Worm (Caenorhabditis elegans): ENCODE data around the gene srw-142.

The srw-142 gene

ce11 chrV:2927553-2927952 is 30.5 kb downstream of the srw-142 start, which contains the start of gene C31B8.12:
C31B8.12 (minus strand) TSS chrV:2927653.
- no peak for TF ChIP-seq elt-3 (tag; optimal IDR thresholded peaks at IDR 0.05)
- no peak for TF ChIP-seq crh-2 (tag; optimal IDR thresholded peaks at IDR 0.05)
- no peak for TF ChIP-seq dmd-4 (tag; optimal IDR thresholded peaks at IDR 0.05)
- TF ChIP-seq ama-1 (optimal IDR thresholded peaks at IDR 0.05) = no peak

- TF ChIP-seq nhr-21 (tag; optimal IDR thresholded peaks at IDR 0.05) (no peak), gmeb-1 (tag; optimal IDR thresholded peaks at IDR 0.05) (no peak), lsy-2 (tag; optimal IDR thresholded peaks at IDR 0.05) (no peak), ceh-82 (tag; optimal IDR thresholded peaks at IDR 0.05) (no peak), unc-55 (GFP tag; optimal IDR thresholded peaks at IDR 0.05) (no peak), lin-11 (tag; optimal IDR thresholded peaks at IDR 0.05) (no peak), nhr-129 (tag; optimal IDR thresholded peaks at IDR 0.05) (no peak), ztf-1 (GFP tag; conservative IDR thresholded peaks at IDR 0.05) (no peak), nhr-10 (tag; optimal IDR thresholded peaks at IDR 0.05) (no peak), sma-3 (GFP tag; optimal IDR thresholded peaks at IDR 0.05) (no peak), egl-27 (tag; optimal IDR thresholded peaks at IDR 0.05) (no peak), Y55F3AM.14 (GFP tag; optimal IDR thresholded peaks at IDR 0.05) (no peak), C34F6.9 (tag; optimal IDR thresholded peaks at IDR 0.05) (no peak), ZK546.5 (tag; optimal IDR thresholded peaks at IDR 0.05) (no peak), nhr-11 (tag; optimal IDR thresholded peaks at IDR 0.05) (no peak), ceh-16 (tag; optimal IDR thresholded peaks at IDR 0.05) (no peak), nhr-25 (tag; optimal IDR thresholded peaks at IDR 0.05) (no peak), ztf-4 (tag; optimal IDR thresholded peaks at IDR 0.05) (no peak), aly-2 (tag; optimal IDR thresholded peaks at IDR 0.05) (no peak)
These were observed 35.5 kb downstream of the srw-142 start, which contains the start of gene srh-38 for ce11 chrV:2922594-2922993. srh-38 (minus strand) TSS chrV:2922694.

- TF ChIP-seq nhr-12 (tag; optimal IDR thresholded peaks at IDR 0.05) = no peak
- no peak for TF ChIP-seq mdl-1 (tag; optimal IDR thresholded peaks at IDR 0.05)
- TF ChIP-seq C34F6.9 (tag; optimal IDR thresholded peaks at IDR 0.05) = no peak
- no peak for TF ChIP-seq nhr-23 (tag; optimal IDR thresholded peaks at IDR 0.05)
- TF ChIP-seq dmd-4 (tag; optimal IDR thresholded peaks at IDR 0.05) = no peak
- no peak for TF ChIP-seq nhr-77 (tag; optimal IDR thresholded peaks at IDR 0.05)
- TF ChIP-seq ceh-82 (tag; optimal IDR thresholded peaks at IDR 0.05) = no peak
- no peak for TF ChIP-seq nhr-11 (tag; optimal IDR thresholded peaks at IDR 0.05)
- TF ChIP-seq F13H6.1 (tag; optimal IDR thresholded peaks at IDR 0.05) = no peak
- no peak for TF ChIP-seq unc-62 (GFP tag; optimal IDR thresholded peaks at IDR 0.05)
- no peak for TF ChIP-seq Y55F3AM.14 (GFP tag; optimal IDR thresholded peaks at IDR 0.05)
- TF ChIP-seq skn-1 (tag; optimal IDR thresholded peaks at IDR 0.05) = no peak
These were observed 38.0 kb downstream of the srw-142 start for ce11 chrV:2920125-2920524.

ce11 chrV:2913948-2914347 is 44.2 kb downstream of the srw-142 start, which contains the start of gene srh-146:
srh-146 (plus strand) TSS chrV:2914248.
- TF ChIP-seq ztf-11 (tag; optimal IDR thresholded peaks at IDR 0.05) (no peak), egl-27 (tag; optimal IDR thresholded peaks at IDR 0.05) (no peak), fos-1 (tag; optimal IDR thresholded peaks at IDR 0.05) (no peak), nhr-25 (tag; optimal IDR thresholded peaks at IDR 0.05) (no peak), sem-4 (tag; optimal IDR thresholded peaks at IDR 0.05) (no peak), lsy-2 (tag; optimal IDR thresholded peaks at IDR 0.05) (no peak), C34F6.9 (tag; optimal IDR thresholded peaks at IDR 0.05) (no peak), mbf-1 (tag; optimal IDR thresholded peaks at IDR 0.05) (no peak), gmeb-1 (tag; optimal IDR thresholded peaks at IDR 0.05) (no peak), R02D3.7 (tag; optimal IDR thresholded peaks at IDR 0.05) (no peak), skn-1 (tag; optimal IDR thresholded peaks at IDR 0.05) (no peak), alr-1 (tag; optimal IDR thresholded peaks at IDR 0.05) (no peak), Y55F3AM.14 (GFP tag; optimal IDR thresholded peaks at IDR 0.05) (no peak), ztf-4 (tag; optimal IDR thresholded peaks at IDR 0.05) (no peak), peb-1 (tag; optimal IDR thresholded peaks at IDR 0.05) (no peak), ama-1 (optimal IDR thresholded peaks at IDR 0.05) (no peak), dmd-4 (tag; optimal IDR thresholded peaks at IDR 0.05) (no peak), nhr-77 (tag; optimal IDR thresholded peaks at IDR 0.05) (no peak), elt-1 (tag; optimal IDR thresholded peaks at IDR 0.05) (no peak)
